Worm (Caenorhabditis elegans) whole organism, L4 larva: Measurements from ENCODE around the gene wrt-5.

ENCODE experiments used
- D1046.2 ChIP-seq: fragments of 200-800 bp; sonication (Bioruptor generic); IDR thresholded peaks from 2 replicates; pipeline ENCODE4 v1.3.6; 2022; ENCODE audit warnings: missing genetic modification characterization, missing compliant biosample characterization
- F26F4.8 ChIP-seq: fragments of 200-800 bp; sonication (Bioruptor generic); conservative IDR thresholded peaks from 2 replicates; pipeline ENCODE4 v1.3.6; 2022; ENCODE audit warnings: missing genetic modification characterization, missing compliant biosample characterization
- F37D6.2 ChIP-seq: sonication (generic microtip); optimal IDR thresholded peaks from 2 replicates; lab custom pipeline; 2016; ENCODE audit warnings: mild to moderate bottlenecking, missing genetic modification characterization, missing compliant biosample characterization
- F49E8.2 ChIP-seq: sonication (generic microtip); optimal IDR thresholded peaks from 2 replicates; lab custom pipeline; 2016; ENCODE audit warnings: missing compliant biosample characterization, mild to moderate bottlenecking, missing genetic modification characterization, borderline replicate concordance
- aha-1 ChIP-seq: fragments of 150-350 bp; peaks from one replicate; lab custom pipeline; 2014; ENCODE audit warnings: missing biosample characterization, missing genetic modification characterization
- ceh-20 ChIP-seq: fragments of 200-800 bp; sonication (Bioruptor generic); IDR thresholded peaks from 2 replicates; pipeline ENCODE4 v1.3.6; 2022; ENCODE audit warnings: missing genetic modification reagents, missing genetic modification characterization, missing compliant biosample characterization
- ceh-28 ChIP-seq: fragments of 150-350 bp; optimal IDR thresholded peaks from 2 replicates; lab custom pipeline; 2014; ENCODE audit warnings: missing biosample characterization, missing genetic modification reagents, missing genetic modification characterization
- ceh-32 ChIP-seq: sonication (generic microtip); optimal IDR thresholded peaks from 2 replicates; lab custom pipeline; 2016; ENCODE audit warnings: mild to moderate bottlenecking, missing genetic modification characterization, missing compliant biosample characterization; ENCODE audit not compliant: poor library complexity
- cey-2 ChIP-seq: sonication (generic microtip); optimal IDR thresholded peaks from 3 replicates; lab custom pipeline; 2017; ENCODE audit warnings: missing genetic modification characterization, mild to moderate bottlenecking, missing compliant biosample characterization, antibody characterized with exemption, borderline replicate concordance; ENCODE audit not compliant: insufficient read depth
- ctbp-1 ChIP-seq: fragments of 200-800 bp; sonication (Bioruptor generic); IDR thresholded peaks from 2 replicates; pipeline ENCODE4 v1.3.6; 2022; ENCODE audit warnings: missing genetic modification reagents, missing genetic modification characterization, missing compliant biosample characterization
- daf-12 ChIP-seq: fragments of 150-350 bp; optimal IDR thresholded peaks from 2 replicates; lab custom pipeline; 2014; ENCODE audit warnings: missing biosample characterization, missing genetic modification reagents, missing genetic modification characterization
- daf-8 ChIP-seq: fragments of 200-800 bp; sonication (Bioruptor generic); IDR thresholded peaks from 2 replicates; pipeline ENCODE4 v1.3.6; 2022; ENCODE audit warnings: missing genetic modification characterization, missing compliant biosample characterization
- dmd-8 ChIP-seq: fragments of 200-800 bp; sonication (Bioruptor generic); IDR thresholded peaks from 2 replicates; pipeline ENCODE4 v1.3.6; 2022; ENCODE audit warnings: missing genetic modification characterization, missing compliant biosample characterization
- dmd-9 ChIP-seq: fragments of 200-800 bp; sonication (Bioruptor generic); IDR thresholded peaks from 2 replicates; pipeline ENCODE4 v1.3.6; 2022; ENCODE audit warnings: missing genetic modification reagents, missing genetic modification characterization, missing compliant biosample characterization
- dve-1 ChIP-seq: sonication (generic microtip); optimal IDR thresholded peaks from 2 replicates; lab custom pipeline; 2017; ENCODE audit warnings: antibody characterized with exemption, mild to moderate bottlenecking, missing genetic modification characterization, missing compliant biosample characterization; ENCODE audit not compliant: insufficient read depth
- egl-27 ChIP-seq: sonication (generic microtip); optimal IDR thresholded peaks from 3 replicates; lab custom pipeline; 2017; ENCODE audit warnings: missing biosample characterization, missing genetic modification reagents, missing genetic modification characterization
- fkh-10 ChIP-seq: fragments of 150-350 bp; optimal IDR thresholded peaks from 2 replicates; lab custom pipeline; 2014; ENCODE audit warnings: missing biosample characterization, missing genetic modification reagents, missing genetic modification characterization
- gei-8 ChIP-seq: fragments of 200-800 bp; sonication (Bioruptor generic); optimal IDR thresholded peaks from 2 replicates; lab custom pipeline; 2018; ENCODE audit warnings: mild to moderate bottlenecking, missing genetic modification characterization, missing compliant biosample characterization
- hlh-11 ChIP-seq: fragments of 200-800 bp; sonication (Bioruptor generic); optimal IDR thresholded peaks from 2 replicates; lab custom pipeline; 2018; ENCODE audit warnings: mild to moderate bottlenecking, missing genetic modification characterization, missing compliant biosample characterization
- hlh-30 ChIP-seq: sonication (generic microtip); optimal IDR thresholded peaks from 2 replicates; lab custom pipeline; 2017; ENCODE audit warnings: antibody characterized with exemption, mild to moderate bottlenecking, missing genetic modification characterization, missing compliant biosample characterization; ENCODE audit not compliant: insufficient read depth
- hmg-1.1 ChIP-seq: fragments of 200-800 bp; sonication (Bioruptor generic); IDR thresholded peaks from 2 replicates; pipeline ENCODE4 v1.3.6; 2022; ENCODE audit warnings: missing genetic modification reagents, missing genetic modification characterization, missing compliant biosample characterization
- jun-1 ChIP-seq: fragments of 150-350 bp; optimal IDR thresholded peaks from 2 replicates; lab custom pipeline; 2014; ENCODE audit warnings: missing biosample characterization, missing genetic modification reagents, missing genetic modification characterization
- lim-7 ChIP-seq: fragments of 200-800 bp; sonication (Bioruptor generic); IDR thresholded peaks from 2 replicates; pipeline ENCODE4 v1.3.6; 2022; ENCODE audit warnings: missing genetic modification characterization, missing compliant biosample characterization
- lin-1 ChIP-seq: fragments of 200-800 bp; sonication (Bioruptor generic); IDR thresholded peaks from 2 replicates; pipeline ENCODE4 v1.3.6; 2022; ENCODE audit warnings: missing genetic modification reagents, missing genetic modification characterization, missing compliant biosample characterization
- lin-38 ChIP-seq: fragments of 200-800 bp; sonication (Bioruptor generic); IDR thresholded peaks from 2 replicates; pipeline ENCODE4 v1.3.6; 2022; ENCODE audit warnings: missing genetic modification reagents, missing genetic modification characterization, missing compliant biosample characterization
- mep-1 ChIP-seq: fragments of 150-350 bp; sonication (generic microtip); optimal IDR thresholded peaks from 3 replicates; lab custom pipeline; 2014; ENCODE audit warnings: missing biosample characterization, missing genetic modification characterization
- mes-2 ChIP-seq: sonication (generic microtip); optimal IDR thresholded peaks from 2 replicates; lab custom pipeline; 2016; ENCODE audit warnings: missing genotype, mild to moderate bottlenecking, missing genetic modification characterization, missing compliant biosample characterization; ENCODE audit not compliant: poor library complexity, severe bottlenecking
- nhr-11 ChIP-seq: fragments of 150-350 bp; optimal IDR thresholded peaks from 2 replicates; lab custom pipeline; 2014; ENCODE audit warnings: missing biosample characterization, missing genetic modification characterization
- nhr-111 ChIP-seq: fragments of 200-800 bp; sonication (Bioruptor generic); optimal IDR thresholded peaks from 2 replicates; lab custom pipeline; 2018; ENCODE audit warnings: mild to moderate bottlenecking, missing genetic modification characterization, missing compliant biosample characterization
- nhr-25 ChIP-seq: sonication (generic microtip); optimal IDR thresholded peaks from 2 replicates; lab custom pipeline; 2017; ENCODE audit warnings: missing genetic modification characterization, mild to moderate bottlenecking, missing compliant biosample characterization, antibody characterized with exemption, moderate library complexity, borderline replicate concordance; ENCODE audit not compliant: insufficient read depth
- nhr-28 ChIP-seq: fragments of 150-350 bp; optimal IDR thresholded peaks from 2 replicates; lab custom pipeline; 2014; ENCODE audit warnings: missing biosample characterization, missing genetic modification characterization
- nhr-42 ChIP-seq: fragments of 200-800 bp; sonication (Bioruptor generic); IDR thresholded peaks from 2 replicates; pipeline ENCODE4 v1.3.6; 2022; ENCODE audit warnings: missing genetic modification characterization, missing compliant biosample characterization
- pha-4 ChIP-seq, 2 experiments: fragments of 150-350 bp in 1 of 2; fragments of 200-800 bp in 1 of 2; sonication (Bioruptor generic) in 1 of 2; IDR thresholded peaks in 1 of 2; optimal IDR thresholded peaks in 1 of 2; 2 replicates each; pipeline versions ENCODE4 v1.3.6 to Lab custom; 2014 to 2022; ENCODE audit warnings: missing genetic modification characterization in 2 of 2, missing genetic modification reagents in 2 of 2, missing biosample characterization in 1 of 2, missing compliant biosample characterization in 1 of 2
- php-3 ChIP-seq: fragments of 200-800 bp; sonication (Bioruptor generic); IDR thresholded peaks from 2 replicates; pipeline ENCODE4 v1.3.6; 2022; ENCODE audit warnings: missing genetic modification reagents, missing genetic modification characterization, missing compliant biosample characterization
- rbr-2 ChIP-seq: sonication (generic microtip); optimal IDR thresholded peaks from 2 replicates; lab custom pipeline; 2016; ENCODE audit warnings: missing genotype, missing genetic modification characterization, missing compliant biosample characterization
- sdz-12 ChIP-seq: fragments of 200-800 bp; sonication (Bioruptor generic); optimal IDR thresholded peaks from 2 replicates; lab custom pipeline; 2018; ENCODE audit warnings: mild to moderate bottlenecking, missing genetic modification characterization, missing compliant biosample characterization
- set-16 ChIP-seq: fragments of 200-800 bp; sonication (Bioruptor generic); IDR thresholded peaks from 2 replicates; pipeline ENCODE4 v1.3.6; 2022; ENCODE audit warnings: missing genetic modification reagents, missing genetic modification characterization, missing compliant biosample characterization
- snpc-1.2 ChIP-seq: fragments of 200-800 bp; sonication (Bioruptor generic); IDR thresholded peaks from 2 replicates; pipeline ENCODE4 v1.3.6; 2022; ENCODE audit warnings: missing genetic modification reagents, missing genetic modification characterization, missing compliant biosample characterization
- spr-3 ChIP-seq: fragments of 200-800 bp; sonication (Bioruptor generic); optimal IDR thresholded peaks from 2 replicates; lab custom pipeline; 2018; ENCODE audit warnings: mild to moderate bottlenecking, missing genetic modification characterization, missing compliant biosample characterization
- tag-97 ChIP-seq: fragments of 200-800 bp; sonication (Bioruptor generic); IDR thresholded peaks from 2 replicates; pipeline ENCODE4 v1.3.6; 2022; ENCODE audit warnings: missing genetic modification characterization, missing compliant biosample characterization
- tra-1 ChIP-seq: fragments of 200-800 bp; sonication (Bioruptor generic); IDR thresholded peaks from 2 replicates; pipeline ENCODE4 v1.3.6; 2022; ENCODE audit warnings: missing genetic modification reagents, missing genetic modification characterization, missing compliant biosample characterization
- unc-130 ChIP-seq: sonication (generic microtip); optimal IDR thresholded peaks from 2 replicates; lab custom pipeline; 2016; ENCODE audit warnings: missing genetic modification reagents, missing genetic modification characterization, missing compliant biosample characterization
- unc-62 ChIP-seq, 3 experiments: fragments of 150-350 bp in 1 of 3; sonication (generic microtip); optimal IDR thresholded peaks in 2 of 3; peaks in 1 of 3; 1 replicate in 1 of 3; 2 replicates in 2 of 3; lab custom pipeline; 2014 to 2017; ENCODE audit warnings: missing biosample characterization in 3 of 3, missing genetic modification characterization in 3 of 3, missing genetic modification reagents in 3 of 3, missing genotype in 1 of 3
- zfp-3 ChIP-seq: fragments of 200-800 bp; sonication (Bioruptor generic); conservative IDR thresholded peaks from 2 replicates; pipeline ENCODE4 v1.3.6; 2022; ENCODE audit warnings: missing genetic modification reagents, missing genetic modification characterization, missing compliant biosample characterization
- zip-11 ChIP-seq: fragments of 200-800 bp; sonication (Bioruptor generic); IDR thresholded peaks from 2 replicates; pipeline ENCODE4 v1.3.6; 2022; ENCODE audit warnings: missing genetic modification characterization, missing compliant biosample characterization
- ztf-11 ChIP-seq: fragments of 150-350 bp; optimal IDR thresholded peaks from 2 replicates; lab custom pipeline; 2014; ENCODE audit warnings: missing biosample characterization, missing genetic modification characterization
- ztf-7 ChIP-seq: fragments of 150-350 bp; optimal IDR thresholded peaks from 2 replicates; lab custom pipeline; 2014; ENCODE audit warnings: missing biosample characterization, missing genetic modification characterization

wrt-5 gene

ce11 chrIV:4029288-4029687 is 22.2 kb downstream of the wrt-5 start (continued):
- TF ChIP-seq mes-2 (peak; percentile 29), cey-2 (no peak), egl-27 (tag; lab: Kevin White, UChicago) (no peak), spr-3 (GFP tag; lab: Kevin White, UChicago) (no peak), hlh-11 (tag; lab: Kevin White, UChicago) (peak; percentile 65), lin-38 (no peak), tra-1 (no peak), lim-7 (GFP tag; lab: Robert Waterston, UW) (no peak), F49E8.2 (tag; lab: Kevin White, UChicago) (no peak), unc-130 (no peak), ztf-7 (tag; lab: Kevin White, UChicago) (no peak), hmg-1.1 (GFP tag; lab: Robert Waterston, UW) (no peak), set-16 (GFP tag; lab: Robert Waterston, UW) (no peak), nhr-111 (GFP tag; lab: Kevin White, UChicago) (no peak), php-3 (GFP tag; lab: Robert Waterston, UW) (no peak), fkh-10 (GFP tag; lab: Kevin White, UChicago) (no peak), tag-97 (no peak), rbr-2 (tag; lab: Kevin White, UChicago) (no peak), F26F4.8 (GFP tag; lab: Robert Waterston, UW) (no peak), ctbp-1 (GFP tag; lab: Robert Waterston, UW) (no peak)

ce11 chrIV:4028177-4028576 is 23.3 kb downstream of the wrt-5 start:
- TF ChIP-seq dmd-8 (GFP tag; lab: Robert Waterston, UW) = peak; percentile 62; the same call in 1 of the 2 replicates
- TF ChIP-seq unc-62 (GFP tag; optimal IDR thresholded peaks at IDR 0.05 in 1 of 2; lab: Kevin White, UChicago) = peak in 1 of 2 experiments; percentile 59
- no peak for TF ChIP-seq unc-62 (tag; optimal IDR thresholded peaks at IDR 0.05; lab: Kevin White, UChicago)
- no peak for TF ChIP-seq zip-11 (GFP tag; lab: Robert Waterston, UW)
- no peak for TF ChIP-seq snpc-1.2 (GFP tag; lab: Robert Waterston, UW)
- no peak for TF ChIP-seq daf-8 (GFP tag; lab: Robert Waterston, UW)
- TF ChIP-seq nhr-111 (GFP tag; lab: Kevin White, UChicago) = no peak
- TF ChIP-seq mep-1 (tag; lab: Kevin White, UChicago) = peak; percentile 85
- peak; percentile 92 for TF ChIP-seq nhr-28 (tag; lab: Kevin White, UChicago)
- no peak for TF ChIP-seq ztf-11 (tag; lab: Kevin White, UChicago)
- 0 out of 2 replicates have a peak, but pooled peaks have one; percentile 33 for TF ChIP-seq zfp-3 (GFP tag; lab: Robert Waterston, UW)
- TF ChIP-seq tag-97 = no peak
- peak; percentile 97 for TF ChIP-seq aha-1 (tag; lab: Kevin White, UChicago)
- no peak for TF ChIP-seq F37D6.2 (tag; lab: Kevin White, UChicago)
- peak; percentile 56 for TF ChIP-seq dve-1 (tag; lab: Kevin White, UChicago)
- no peak for TF ChIP-seq F26F4.8 (GFP tag; lab: Robert Waterston, UW)
- peak; percentile 85 for TF ChIP-seq pha-4 (GFP tag; IDR thresholded peaks at IDR 0.05; lab: Robert Waterston, UW)
- no peak for TF ChIP-seq pha-4 (tag; optimal IDR thresholded peaks at IDR 0.05; lab: Kevin White, UChicago)
- TF ChIP-seq ceh-32 (tag; lab: Kevin White, UChicago) = no peak
- TF ChIP-seq ceh-20 (GFP tag; lab: Robert Waterston, UW) = peak; percentile 47; the same call in 1 of the 2 replicates
- peak; percentile 64; the same call in 1 of the 2 replicates for TF ChIP-seq lin-1 (GFP tag; lab: Robert Waterston, UW)
- TF ChIP-seq hlh-30 (tag; lab: Kevin White, UChicago) = no peak
- peak; percentile 19 for TF ChIP-seq ceh-28 (tag; lab: Kevin White, UChicago)
- TF ChIP-seq nhr-42 (GFP tag; lab: Robert Waterston, UW) = 0 out of 2 replicates have a peak, but pooled peaks have one; percentile 34
- no peak for TF ChIP-seq daf-12 (tag; lab: Kevin White, UChicago)
- TF ChIP-seq gei-8 (GFP tag; lab: Kevin White, UChicago) = peak; percentile 54
- peak; percentile 91 for TF ChIP-seq nhr-25
- TF ChIP-seq mes-2 = no peak
- TF ChIP-seq dmd-9 = no peak
- TF ChIP-seq nhr-11 (tag; lab: Kevin White, UChicago) = peak; percentile 12
- peak; percentile 52; the same call in 1 of the 2 replicates for TF ChIP-seq php-3 (GFP tag; lab: Robert Waterston, UW)
- TF ChIP-seq sdz-12 (GFP tag; lab: Kevin White, UChicago) = no peak
- no peak for TF ChIP-seq D1046.2 (GFP tag; lab: Robert Waterston, UW)
- TF ChIP-seq lim-7 (GFP tag; lab: Robert Waterston, UW) = 0 out of 2 replicates have a peak, but pooled peaks have one; percentile 29
- peak; percentile 11 for TF ChIP-seq jun-1 (tag; lab: Kevin White, UChicago)
